Fruit fly (Drosophila melanogaster) whole organism, wandering third instar larva: ENCODE data around the gene mRpS9.

Experiments
- Mio ChIP-seq: sonication (Bioruptor generic); optimal IDR thresholded peaks from 2 replicates; lab custom pipeline; 2016; ENCODE audit warnings: missing biosample characterization, missing genetic modification characterization
- dmrt93B ChIP-seq: fragments of 200-800 bp; sonication (Bioruptor generic); optimal IDR thresholded peaks from 2 replicates; lab custom pipeline; 2018; ENCODE audit warnings: missing biosample characterization, mild to moderate bottlenecking, missing genetic modification characterization
- foxo ChIP-seq, 2 experiments: fragments of 200-800 bp; sonication (Bioruptor generic); optimal IDR thresholded peaks; 2 replicates in 1 of 2; 3 replicates in 1 of 2; lab custom pipeline; 2016 to 2017; ENCODE audit warnings: missing biosample characterization in 2 of 2, missing genetic modification characterization in 2 of 2
- fru ChIP-seq: fragments of 200-800 bp; sonication (Bioruptor generic); optimal IDR thresholded peaks from 3 replicates; lab custom pipeline; 2016; ENCODE audit warnings: missing biosample characterization, mild to moderate bottlenecking, missing genetic modification characterization
- h ChIP-seq: fragments of 200-800 bp; sonication (Bioruptor generic); optimal IDR thresholded peaks from 3 replicates; lab custom pipeline; 2016; ENCODE audit warnings: missing biosample characterization, mild to moderate bottlenecking, missing genetic modification characterization
- jim ChIP-seq: fragments of 175-275, 200-325 bp; sonication (Bioruptor generic); optimal IDR thresholded peaks from 2 replicates; lab custom pipeline; 2016; ENCODE audit warnings: missing biosample characterization, mild to moderate bottlenecking, missing genetic modification characterization

DNA sequence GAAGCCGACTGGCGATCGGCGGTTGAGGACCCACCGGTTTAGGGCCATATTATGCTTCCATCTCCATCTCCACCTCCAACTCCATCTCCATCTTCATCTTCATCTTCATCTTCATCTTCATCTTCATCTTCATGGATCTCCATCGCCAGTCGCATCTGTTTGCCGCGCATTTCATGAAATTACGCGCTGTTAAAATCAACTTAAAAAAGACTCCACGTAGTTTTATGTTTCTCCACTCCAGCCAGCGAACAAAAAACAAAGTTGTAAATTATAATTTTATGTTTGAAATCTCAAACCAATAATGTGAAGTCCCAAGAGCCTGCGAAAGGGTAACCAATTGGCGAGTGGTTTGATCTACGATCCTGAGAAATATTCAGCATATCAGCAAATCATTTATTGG, 47.7 kb upstream of the mRpS9 start:
- TF ChIP-seq fru (GFP tag; lab: Kevin White, UChicago) (no peak), foxo (GFP tag; optimal IDR thresholded peaks at IDR 0.05; lab: Kevin White, UChicago) (no peak), dmrt93B (GFP tag; lab: Kevin White, UChicago) (no peak), h (GFP tag; lab: Kevin White, UChicago) (no peak), jim (GFP tag; lab: Kevin White, UChicago) (no peak), Mio (no peak)
